Fruit fly (Drosophila melanogaster) whole organism: ENCODE data around the gene Capr.

Experiments used
- CG8478 ChIP-seq: fragments of >200 bp; optimal IDR thresholded peaks from 2 replicates; lab custom pipeline; 2018; ENCODE audit warnings: inconsistent platforms
- Dll ChIP-seq: fragments of >200 bp; optimal IDR thresholded peaks from 2 replicates; lab custom pipeline; 2017
- EcR ChIP-seq, 2 experiments: fragments of >200 bp; optimal IDR thresholded peaks; 2 replicates each; lab custom pipeline; 2017; ENCODE audit warnings: missing biosample characterization in 2 of 2, missing genetic modification characterization in 2 of 2, missing genetic modification reagents in 2 of 2
- pan ChIP-seq: fragments of >200 bp; optimal IDR thresholded peaks from 2 replicates; lab custom pipeline; 2017
- psq ChIP-seq: fragments of >200 bp; optimal IDR thresholded peaks from 2 replicates; lab custom pipeline; 2017
- usp ChIP-seq: fragments of >200 bp; optimal IDR thresholded peaks from 2 replicates; lab custom pipeline; 2017; ENCODE audit warnings: missing biosample characterization, missing genetic modification characterization, mixed read lengths

The Capr gene

DNA sequence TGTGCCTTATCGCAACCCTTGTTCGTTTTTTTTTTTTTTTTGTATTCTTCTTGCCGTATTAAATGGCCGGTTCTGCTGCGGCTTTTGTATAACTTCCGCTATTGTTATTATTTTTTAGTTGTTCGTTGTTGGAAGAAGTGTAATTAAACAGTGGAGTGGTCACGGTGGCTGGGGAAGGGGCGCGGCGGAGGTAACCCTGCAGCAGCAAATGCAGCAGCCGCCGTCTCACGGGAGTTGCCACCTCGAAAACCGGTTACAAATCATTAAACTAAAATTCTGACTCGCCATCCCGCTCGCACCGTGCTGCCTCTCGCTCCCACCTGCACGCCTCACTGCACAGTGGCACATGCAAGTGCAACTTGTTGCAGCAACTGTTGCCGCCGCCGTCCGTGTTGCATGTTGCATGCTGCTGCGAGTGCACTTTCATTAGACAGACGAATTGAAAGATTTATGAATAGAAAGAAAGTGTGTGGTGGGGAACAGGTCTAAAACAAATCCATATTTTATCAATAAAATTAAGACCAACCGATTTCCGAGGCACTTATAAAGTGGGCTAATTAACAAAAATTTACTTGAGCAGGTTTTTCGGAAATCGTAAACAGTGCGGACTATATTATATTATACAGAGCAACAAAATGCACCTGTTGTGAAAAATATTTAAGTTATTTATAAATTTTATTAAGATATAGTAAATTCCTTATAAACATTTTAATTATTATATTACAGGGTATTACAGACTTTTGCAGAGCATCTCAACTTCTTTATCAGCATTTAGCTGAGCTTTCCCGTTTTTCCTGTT is 45.3 kb downstream of the Capr start:
- TF ChIP-seq usp (GFP tag; lab: Kevin White, UChicago) (no peak), EcR (GFP tag; optimal IDR thresholded peaks at IDR 0.05; lab: Kevin White, UChicago) (no peak)

dm6 chr3L:18626451-18627079 is 46.6 kb downstream of the Capr start:
- no peak for TF ChIP-seq pan (lab: Kevin White, UChicago)
- no peak for TF ChIP-seq Dll
- TF ChIP-seq EcR (GFP tag; optimal IDR thresholded peaks at IDR 0.05; lab: Kevin White, UChicago): no peak
- no peak for TF ChIP-seq usp (GFP tag; lab: Kevin White, UChicago)
- TF ChIP-seq CG8478 (lab: Kevin White, UChicago): no peak
- TF ChIP-seq psq: no peak

DNA sequence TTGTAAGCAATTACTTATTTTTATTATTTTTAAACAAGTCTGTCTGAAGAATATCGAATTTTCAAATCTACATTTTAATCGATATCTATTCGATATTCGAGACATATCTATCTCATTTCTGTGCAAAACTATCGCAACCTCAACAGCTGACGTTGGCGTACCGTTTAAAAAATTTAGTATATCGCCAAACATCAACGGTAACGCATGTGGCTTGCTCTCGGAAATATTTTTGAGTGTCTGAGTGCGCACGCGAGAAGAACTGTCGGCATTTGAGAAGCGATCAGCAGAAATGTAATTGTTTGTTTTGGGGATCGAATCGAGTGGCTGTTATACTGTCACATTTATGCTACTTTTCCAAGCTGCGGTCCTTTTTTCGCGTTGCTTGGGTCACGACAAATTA is 47.3 kb downstream of the Capr start, which contains the start of gene MYPT-75D:
Gene MYPT-75D, plus strand, starts transcription at position 174 of the 400 bp plus-strand sequence.
- TF ChIP-seq usp (GFP tag; lab: Kevin White, UChicago): no peak
- no peak for TF ChIP-seq pan (lab: Kevin White, UChicago)
- no peak for TF ChIP-seq CG8478 (lab: Kevin White, UChicago)
- TF ChIP-seq Dll: no peak
- TF ChIP-seq EcR (GFP tag; optimal IDR thresholded peaks at IDR 0.05; lab: Kevin White, UChicago): no peak
- TF ChIP-seq psq: no peak

DNA sequence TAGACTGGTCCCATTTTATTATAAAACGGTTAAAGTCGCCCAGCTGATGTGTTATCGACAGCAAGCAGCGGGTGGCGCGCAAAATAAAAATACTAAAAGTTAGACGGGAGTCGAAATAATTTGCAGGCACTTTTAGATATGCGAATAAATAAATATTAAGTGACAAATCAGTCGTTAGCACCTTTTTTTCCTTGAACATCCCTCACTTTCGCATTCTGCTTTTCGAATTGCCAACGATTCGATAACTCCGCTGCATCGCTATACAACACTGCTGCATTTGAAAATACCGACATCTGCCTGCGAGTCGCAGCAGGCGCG is 50.7 kb downstream of the Capr start, which contains the start of gene bora:
Gene bora, plus strand, starts transcription at position 271 of the 318 bp plus-strand sequence.
- TF ChIP-seq CG8478 (lab: Kevin White, UChicago): no peak
- no peak for TF ChIP-seq psq
- no peak for TF ChIP-seq pan (lab: Kevin White, UChicago)

DNA sequence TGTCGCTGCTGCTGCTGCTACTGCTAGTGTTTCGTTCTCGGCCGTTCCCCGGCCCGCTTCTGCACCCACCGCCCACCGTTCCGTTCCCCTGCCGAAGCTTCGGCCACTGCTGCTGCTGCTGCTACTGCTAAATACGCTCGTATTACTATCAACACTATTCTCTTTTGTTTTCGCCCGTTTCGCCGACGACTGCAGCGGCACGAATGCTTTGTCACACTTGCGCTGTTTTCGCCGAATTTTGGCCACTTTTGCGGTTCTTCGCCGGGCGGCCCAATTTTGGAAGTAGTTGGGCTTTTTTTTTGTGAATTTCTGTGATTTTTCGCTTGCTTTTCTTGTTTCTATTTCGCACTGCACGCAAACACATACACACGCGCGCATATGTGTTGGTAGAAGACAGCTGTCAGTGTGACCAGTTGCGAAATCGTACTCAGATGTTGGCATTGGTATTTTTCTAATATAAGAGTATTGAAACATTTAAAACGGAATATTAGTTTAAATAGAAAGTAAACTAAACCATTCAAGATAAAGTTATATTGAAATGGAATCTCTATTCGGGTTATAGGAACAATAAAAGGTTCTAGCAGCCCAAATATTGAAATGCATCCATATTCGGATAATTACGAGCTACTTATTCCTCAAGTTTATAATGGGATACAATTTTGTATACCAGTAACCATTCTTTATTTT is 51.2 kb downstream of the Capr start, which contains the start of gene not:
Gene not, minus strand, starts transcription at position 395 of the 687 bp plus-strand sequence.
- TF ChIP-seq CG8478 (lab: Kevin White, UChicago): no peak
- TF ChIP-seq usp (GFP tag; lab: Kevin White, UChicago): no peak
- no peak for TF ChIP-seq psq
- no peak for TF ChIP-seq pan (lab: Kevin White, UChicago)
- TF ChIP-seq Dll: no peak
- no peak for TF ChIP-seq EcR (GFP tag; optimal IDR thresholded peaks at IDR 0.05; lab: Kevin White, UChicago)

dm6 chr3L:18620988-18621734 is 52.0 kb downstream of the Capr start:
- TF ChIP-seq pan (lab: Kevin White, UChicago) (peak; percentile 61), EcR (GFP tag; optimal IDR thresholded peaks at IDR 0.05; lab: Kevin White, UChicago) (peak; percentile 92 to 99), psq (no peak), Dll (peak; percentile 79), usp (GFP tag; lab: Kevin White, UChicago) (no peak)
